Worm (Caenorhabditis elegans): ENCODE results near the gene srt-39.

ce11 chrV:12512773-12513172 is 28.1 kb downstream of the srt-39 start, which contains the start of the genes T28H10.2 and lgmn-1:
- TF ChIP-seq daf-12 (tag; optimal IDR thresholded peaks at IDR 0.05) = no peak
- TF ChIP-seq ztf-11 (tag; optimal IDR thresholded peaks at IDR 0.05) = no peak
- no peak for TF ChIP-seq nhr-11 (tag; optimal IDR thresholded peaks at IDR 0.05)
- no peak for TF ChIP-seq aly-2 (tag; optimal IDR thresholded peaks at IDR 0.05)
- peak; percentile 84 for TF ChIP-seq pqm-1 (tag; optimal IDR thresholded peaks at IDR 0.05)
- no peak for TF ChIP-seq zag-1 (tag; optimal IDR thresholded peaks at IDR 0.05)
- no peak for TF ChIP-seq nhr-28 (tag; optimal IDR thresholded peaks at IDR 0.05)
- TF ChIP-seq R02D3.7 (tag; optimal IDR thresholded peaks at IDR 0.05) = no peak
